Worm (Caenorhabditis elegans) whole organism, L3 larva: ENCODE data around the gene F53A3.1.

Experiments
- aly-2 ChIP-seq: fragments of 150-350 bp; optimal IDR thresholded peaks from 2 replicates; lab custom pipeline; 2014; ENCODE audit warnings: missing biosample characterization, missing genetic modification characterization
- ceh-16 ChIP-seq: sonication (generic microtip); optimal IDR thresholded peaks from 2 replicates; lab custom pipeline; 2017; ENCODE audit warnings: missing biosample characterization, missing genetic modification characterization
- ceh-28 ChIP-seq: fragments of 150-350 bp; optimal IDR thresholded peaks from 2 replicates; lab custom pipeline; 2014; ENCODE audit warnings: missing biosample characterization, missing genetic modification reagents, missing genetic modification characterization
- ceh-9 ChIP-seq: sonication (generic microtip); optimal IDR thresholded peaks from 2 replicates; lab custom pipeline; 2018; ENCODE audit warnings: missing biosample characterization, missing genetic modification characterization
- daf-12 ChIP-seq: fragments of 150-350 bp; optimal IDR thresholded peaks from 2 replicates; lab custom pipeline; 2014; ENCODE audit warnings: missing biosample characterization, missing genetic modification reagents, missing genetic modification characterization
- egl-27 ChIP-seq: sonication (generic microtip); optimal IDR thresholded peaks from 4 replicates; lab custom pipeline; 2017; ENCODE audit warnings: missing biosample characterization, missing genetic modification reagents, missing genetic modification characterization
- egl-5 ChIP-seq: fragments of 150-350 bp; optimal IDR thresholded peaks from 2 replicates; lab custom pipeline; 2017; ENCODE audit warnings: missing biosample characterization, missing genetic modification reagents, missing genetic modification characterization, inconsistent platforms
- elt-1 ChIP-seq: fragments of 150-350 bp; optimal IDR thresholded peaks from 2 replicates; lab custom pipeline; 2014; ENCODE audit warnings: missing biosample characterization, missing genetic modification characterization
- elt-3 ChIP-seq, 3 experiments: fragments of 150-350 bp in 1 of 3; sonication (generic microtip) in 2 of 3; optimal IDR thresholded peaks; 2 replicates in 2 of 3; 4 replicates in 1 of 3; lab custom pipeline; 2014 to 2017; ENCODE audit warnings: missing biosample characterization in 3 of 3, missing genetic modification characterization in 3 of 3
- eor-1 ChIP-seq, 2 experiments: fragments of 150-350 bp; optimal IDR thresholded peaks; 2 replicates each; lab custom pipeline; 2014 to 2018; ENCODE audit warnings: missing biosample characterization in 2 of 2, missing genetic modification characterization in 2 of 2
- fkh-2 ChIP-seq: fragments of 150-350 bp; optimal IDR thresholded peaks from 2 replicates; lab custom pipeline; 2014; ENCODE audit warnings: missing biosample characterization, missing genetic modification reagents, missing genetic modification characterization
- fos-1 ChIP-seq: fragments of 150-350 bp; optimal IDR thresholded peaks from 2 replicates; lab custom pipeline; 2014; ENCODE audit warnings: missing biosample characterization, missing genetic modification characterization
- hmg-11 ChIP-seq: sonication (generic microtip); optimal IDR thresholded peaks from 2 replicates; lab custom pipeline; 2016; ENCODE audit warnings: missing genetic modification characterization, missing compliant biosample characterization
- lin-15B ChIP-seq: fragments of 150-350 bp; optimal IDR thresholded peaks from 2 replicates; lab custom pipeline; 2014; ENCODE audit warnings: missing biosample characterization, missing genetic modification characterization
- lin-39 ChIP-seq: fragments of 150-350 bp; optimal IDR thresholded peaks from 2 replicates; lab custom pipeline; 2018; ENCODE audit warnings: missing biosample characterization, missing genetic modification reagents, missing genetic modification characterization
- mml-1 ChIP-seq: fragments of 150-350 bp; sonication (generic microtip); optimal IDR thresholded peaks from 3 replicates; lab custom pipeline; 2014; ENCODE audit warnings: missing biosample characterization, missing genetic modification characterization
- nfya-1 ChIP-seq: sonication (generic microtip); optimal IDR thresholded peaks from 2 replicates; lab custom pipeline; 2017; ENCODE audit warnings: missing genetic modification characterization, mild to moderate bottlenecking, missing compliant biosample characterization, antibody characterized with exemption, moderate library complexity; ENCODE audit not compliant: insufficient read depth
- nhr-11 ChIP-seq: fragments of 150-350 bp; optimal IDR thresholded peaks from 2 replicates; lab custom pipeline; 2014; ENCODE audit warnings: missing biosample characterization, missing genetic modification characterization
- nhr-12 ChIP-seq: fragments of 150-350 bp; optimal IDR thresholded peaks from 2 replicates; lab custom pipeline; 2014; ENCODE audit warnings: missing biosample characterization, missing genetic modification characterization
- nhr-23 ChIP-seq: fragments of 150-350 bp; optimal IDR thresholded peaks from 2 replicates; lab custom pipeline; 2014; ENCODE audit warnings: missing biosample characterization, missing genetic modification reagents, missing genetic modification characterization
- nhr-25 ChIP-seq: sonication (generic microtip); optimal IDR thresholded peaks from 2 replicates; lab custom pipeline; 2017; ENCODE audit warnings: missing biosample characterization, missing genetic modification characterization
- nhr-43 ChIP-seq: sonication (generic microtip); optimal IDR thresholded peaks from 2 replicates; lab custom pipeline; 2016; ENCODE audit warnings: mild to moderate bottlenecking, missing genetic modification characterization, missing compliant biosample characterization; ENCODE audit not compliant: poor library complexity, severe bottlenecking
- nhr-67 ChIP-seq: fragments of 150-350 bp; optimal IDR thresholded peaks from 2 replicates; lab custom pipeline; 2014; ENCODE audit warnings: missing biosample characterization, missing genetic modification characterization
- nhr-76 ChIP-seq: fragments of 150-350 bp; sonication (generic microtip); optimal IDR thresholded peaks from 5 replicates; lab custom pipeline; 2014; ENCODE audit warnings: missing biosample characterization, missing genetic modification characterization
- nhr-77 ChIP-seq: fragments of 150-350 bp; optimal IDR thresholded peaks from 2 replicates; lab custom pipeline; 2014; ENCODE audit warnings: missing biosample characterization, missing genetic modification characterization
- pqm-1 ChIP-seq: fragments of 150-350 bp; optimal IDR thresholded peaks from 2 replicates; lab custom pipeline; 2017; ENCODE audit warnings: missing biosample characterization, missing genetic modification characterization, inconsistent platforms
- skn-1 ChIP-seq: fragments of 150-350 bp; optimal IDR thresholded peaks from 2 replicates; lab custom pipeline; 2014; ENCODE audit warnings: missing biosample characterization, missing genetic modification characterization
- snpc-4 ChIP-seq: fragments of 150-350 bp; optimal IDR thresholded peaks from 2 replicates; lab custom pipeline; 2014; ENCODE audit warnings: missing biosample characterization, missing genetic modification characterization
- tbx-2 ChIP-seq: sonication (generic microtip); optimal IDR thresholded peaks from 2 replicates; lab custom pipeline; 2016; ENCODE audit warnings: mild to moderate bottlenecking, missing genetic modification characterization, missing compliant biosample characterization
- unc-62 ChIP-seq: fragments of 150-350 bp; sonication (generic microtip); optimal IDR thresholded peaks from 4 replicates; lab custom pipeline; 2014; ENCODE audit warnings: missing biosample characterization, missing genetic modification reagents, missing genetic modification characterization
- zag-1 ChIP-seq: fragments of 150-350 bp; optimal IDR thresholded peaks from 2 replicates; lab custom pipeline; 2014; ENCODE audit warnings: missing biosample characterization, missing genetic modification characterization
- ztf-11 ChIP-seq: fragments of 150-350 bp; optimal IDR thresholded peaks from 2 replicates; lab custom pipeline; 2014; ENCODE audit warnings: missing biosample characterization, missing genetic modification characterization
- ztf-4 ChIP-seq: fragments of 150-350 bp; optimal IDR thresholded peaks from 2 replicates; lab custom pipeline; 2014; ENCODE audit warnings: missing biosample characterization, missing genetic modification characterization

Gene F53A3.1

ce11 chrIII:1977424-1977823 is 34.0 kb upstream of the F53A3.1 start:
- TF ChIP-seq nhr-23 (tag; lab: Kevin White, UChicago), result no peak
- TF ChIP-seq daf-12 (tag; lab: Kevin White, UChicago), result no peak
- no peak for TF ChIP-seq skn-1 (tag; lab: Kevin White, UChicago)
- TF ChIP-seq egl-27 (tag; lab: Kevin White, UChicago), result no peak
- no peak for TF ChIP-seq aly-2 (tag; lab: Kevin White, UChicago)
- no peak for TF ChIP-seq unc-62 (GFP tag; lab: Kevin White, UChicago)
- no peak for TF ChIP-seq ceh-16 (tag; lab: Kevin White, UChicago)

- TF ChIP-seq elt-1 (tag; lab: Kevin White, UChicago) (no peak), nfya-1 (tag; lab: Kevin White, UChicago) (no peak), lin-39 (tag; lab: Kevin White, UChicago) (no peak), ceh-9 (no peak), elt-3 (tag; optimal IDR thresholded peaks at IDR 0.05; lab: Kevin White, UChicago) (no peak), tbx-2 (no peak), pqm-1 (tag; lab: Kevin White, UChicago) (no peak)
Measured at ce11 chrIII:1976642-1977041, 33.2 kb upstream of the F53A3.1 start, which contains the start of gene R155.3. R155.3 (minus strand) TSS chrIII:1976742.

ce11 chrIII:1975992-1976391 is 32.6 kb upstream of the F53A3.1 start:
- TF ChIP-seq elt-3 (tag; optimal IDR thresholded peaks at IDR 0.05; lab: Kevin White, UChicago) (no peak), zag-1 (tag; lab: Kevin White, UChicago) (no peak), ceh-16 (tag; lab: Kevin White, UChicago) (no peak), nhr-67 (tag; lab: Kevin White, UChicago) (no peak), nhr-25 (tag; lab: Kevin White, UChicago) (no peak), egl-5 (tag; lab: Kevin White, UChicago) (no peak), skn-1 (tag; lab: Kevin White, UChicago) (no peak), ztf-4 (tag; lab: Kevin White, UChicago) (no peak), nfya-1 (tag; lab: Kevin White, UChicago) (no peak), nhr-23 (tag; lab: Kevin White, UChicago) (no peak), ceh-28 (no peak), nhr-12 (tag; lab: Kevin White, UChicago) (no peak), aly-2 (tag; lab: Kevin White, UChicago) (no peak), egl-27 (tag; lab: Kevin White, UChicago) (no peak), ztf-11 (tag; lab: Kevin White, UChicago) (no peak)

ce11 chrIII:1970433-1970832 is 27.0 kb upstream of the F53A3.1 start, which contains the start of gene R155.5:
R155.5 (minus strand) TSS chrIII:1970533.
- TF ChIP-seq mml-1 (tag; lab: Kevin White, UChicago) (no peak), nhr-76 (tag; lab: Kevin White, UChicago) (no peak), eor-1 (tag; optimal IDR thresholded peaks at IDR 0.05; lab: Kevin White, UChicago) (no peak), daf-12 (tag; lab: Kevin White, UChicago) (no peak), nhr-43 (tag; lab: Kevin White, UChicago) (no peak), zag-1 (tag; lab: Kevin White, UChicago) (no peak), nhr-77 (tag; lab: Kevin White, UChicago) (no peak), lin-39 (tag; lab: Kevin White, UChicago) (no peak), fkh-2 (tag; lab: Kevin White, UChicago) (no peak), nhr-11 (no peak), unc-62 (GFP tag; lab: Kevin White, UChicago) (no peak), fos-1 (tag; lab: Kevin White, UChicago) (no peak), elt-1 (tag; lab: Kevin White, UChicago) (no peak), lin-15B (tag; lab: Kevin White, UChicago) (no peak), nhr-12 (tag; lab: Kevin White, UChicago) (no peak), snpc-4 (tag; lab: Kevin White, UChicago) (no peak), pqm-1 (tag; lab: Kevin White, UChicago) (no peak), aly-2 (tag; lab: Kevin White, UChicago) (no peak), nfya-1 (tag; lab: Kevin White, UChicago) (no peak)
- TF ChIP-seq, all 47 proteins: peak for 0

ce11 chrIII:1969802-1970201 is 26.4 kb upstream of the F53A3.1 start, which contains the start of gene moa-1:
moa-1 (minus strand) TSS chrIII:1969902.
- TF ChIP-seq nhr-23 (tag; lab: Kevin White, UChicago), result no peak
- TF ChIP-seq fos-1 (tag; lab: Kevin White, UChicago), result no peak
- TF ChIP-seq nfya-1 (tag; lab: Kevin White, UChicago), result no peak
- no peak for TF ChIP-seq mml-1 (tag; lab: Kevin White, UChicago)
- TF ChIP-seq hmg-11 (tag; lab: Kevin White, UChicago), result no peak
- TF ChIP-seq nhr-12 (tag; lab: Kevin White, UChicago), result no peak
- TF ChIP-seq egl-5 (tag; lab: Kevin White, UChicago), result no peak
- no peak for TF ChIP-seq lin-39 (tag; lab: Kevin White, UChicago)
- no peak for TF ChIP-seq ztf-4 (tag; lab: Kevin White, UChicago)
